Worm (Caenorhabditis elegans): ENCODE results near the gene F25H8.2.

DNA sequence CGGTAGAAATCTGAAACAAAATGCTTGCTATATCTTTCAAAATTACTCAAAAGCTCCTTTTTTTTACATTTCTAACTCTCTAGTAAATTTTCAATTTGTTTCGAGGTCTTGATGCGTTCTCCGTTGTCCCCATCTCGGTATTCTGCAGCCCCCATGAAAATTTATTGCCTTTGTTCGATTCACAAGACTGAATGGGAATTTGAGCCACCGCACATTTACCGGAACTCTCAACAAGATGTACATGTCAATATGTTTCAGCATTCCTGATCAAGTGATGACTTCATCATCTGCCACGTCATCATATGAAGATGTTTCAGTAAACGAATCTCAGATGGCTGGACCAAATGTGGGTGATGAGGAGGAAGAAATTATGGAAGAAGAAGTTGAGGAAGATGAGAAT lies 11.6 kb upstream of the F25H8.2 start:
- no peak for TF ChIP-seq nhr-25 (tag; optimal IDR thresholded peaks at IDR 0.05)
- no peak for TF ChIP-seq unc-55 (GFP tag; optimal IDR thresholded peaks at IDR 0.05)
- no peak for TF ChIP-seq ceh-82 (tag; optimal IDR thresholded peaks at IDR 0.05)
- TF ChIP-seq nhr-77 (tag; optimal IDR thresholded peaks at IDR 0.05), result no peak
- no peak for TF ChIP-seq nhr-10 (tag; optimal IDR thresholded peaks at IDR 0.05)
- TF ChIP-seq R02D3.7 (tag; optimal IDR thresholded peaks at IDR 0.05), result no peak
- no peak for TF ChIP-seq nhr-23 (tag; optimal IDR thresholded peaks at IDR 0.05)
- TF ChIP-seq unc-62 (GFP tag; optimal IDR thresholded peaks at IDR 0.05), result no peak
